Fruit fly (Drosophila melanogaster) whole organism, embryonic: Measurements from ENCODE around the gene bol.

Experiments
- CG16863 ChIP-seq: fragments of 200-800 bp; sonication (Bioruptor generic); optimal IDR thresholded peaks from 3 replicates; lab custom pipeline; 2016; ENCODE audit warnings: missing biosample characterization, missing genetic modification characterization
- CG32767 ChIP-seq: fragments of 200-800 bp; sonication (Bioruptor generic); IDR thresholded peaks from 2 replicates; pipeline ENCODE4 v1.3.6; 2022; ENCODE audit warnings: missing biosample characterization, missing genetic modification characterization
- CG6765 ChIP-seq: fragments of 200-800 bp; sonication (Bioruptor generic); optimal IDR thresholded peaks from 3 replicates; lab custom pipeline; 2017; ENCODE audit warnings: missing biosample characterization, mild to moderate bottlenecking, missing genetic modification characterization
- Optix ChIP-seq: fragments of 200-800 bp; sonication (Bioruptor generic); IDR thresholded peaks from 3 replicates; pipeline ENCODE4 v1.3.6; 2022; ENCODE audit warnings: missing biosample characterization, missing genetic modification characterization
- ato ChIP-seq: fragments of 200-800 bp; sonication (Bioruptor generic); IDR thresholded peaks from 2 replicates; pipeline ENCODE4 v1.3.6; 2022; ENCODE audit warnings: missing biosample characterization, missing genetic modification characterization; ENCODE audit not compliant: partially characterized antibody
- az2 ChIP-seq: fragments of 200-800 bp; sonication (Bioruptor generic); optimal IDR thresholded peaks from 3 replicates; lab custom pipeline; 2016; ENCODE audit warnings: missing biosample characterization, missing genetic modification characterization
- dmrt99B ChIP-seq: fragments of 200-800 bp; sonication (Bioruptor generic); optimal IDR thresholded peaks from 2 replicates; lab custom pipeline; 2018; ENCODE audit warnings: missing biosample characterization, mild to moderate bottlenecking, missing genetic modification characterization, moderate library complexity

DNA sequence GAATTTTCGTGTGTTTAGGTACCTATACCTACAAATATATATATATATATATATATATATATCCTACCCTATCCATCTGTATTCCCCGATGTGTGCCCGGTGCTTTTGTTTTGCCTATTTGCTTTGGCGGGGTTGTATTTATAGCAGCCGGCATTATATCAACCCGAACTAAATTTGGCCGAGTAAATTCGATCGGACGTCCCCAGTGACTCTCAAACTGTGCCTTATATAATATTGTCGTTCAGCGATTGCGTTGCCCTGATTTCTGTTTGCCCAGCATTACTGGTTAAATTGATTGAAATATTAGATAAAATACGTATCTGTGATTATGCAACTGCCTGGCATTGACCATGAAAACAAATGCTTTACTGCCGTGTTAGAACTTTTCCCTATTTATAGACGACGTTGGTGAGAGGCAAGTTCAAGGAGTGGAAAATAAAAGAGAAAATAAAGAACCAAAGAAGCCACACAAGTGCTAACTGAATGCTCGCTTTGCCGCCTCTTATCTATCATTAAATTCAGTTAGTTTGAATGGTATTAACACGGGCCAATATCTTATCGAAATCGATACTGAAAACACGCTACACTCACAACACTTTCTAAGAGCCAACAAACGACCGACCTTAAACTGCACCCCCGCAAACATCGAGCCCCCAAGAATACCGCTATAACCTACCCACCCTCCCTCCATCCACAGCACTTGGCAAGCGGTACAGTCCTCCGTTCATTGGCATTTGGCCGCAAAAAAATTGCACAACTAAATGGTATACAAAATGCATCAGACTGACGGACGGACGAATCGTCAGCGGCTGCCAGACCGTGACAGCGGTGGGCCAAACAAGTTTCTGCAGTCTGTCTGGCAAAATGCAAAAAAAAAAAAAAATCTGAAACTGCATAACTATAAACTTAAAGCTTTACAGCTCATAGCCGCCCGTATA lies 78.1 kb downstream of the bol start:
- TF ChIP-seq CG6765 (GFP tag; lab: Kevin White, UChicago), result no peak
- no peak for TF ChIP-seq ato (GFP tag; lab: Robert Waterston, UW)
- TF ChIP-seq dmrt99B (tag; lab: Kevin White, UChicago), result no peak
- no peak for TF ChIP-seq CG16863 (GFP tag; lab: Kevin White, UChicago)
- no peak for TF ChIP-seq CG32767 (GFP tag; lab: Robert Waterston, UW)
- TF ChIP-seq az2 (GFP tag; lab: Kevin White, UChicago), result no peak
- TF ChIP-seq Optix, result no peak
